Worm (Caenorhabditis elegans) whole organism, L4 larva: ENCODE data around the gene vps-41.

Experiments
- ZK546.5 ChIP-seq, 2 experiments: sonication (generic microtip); optimal IDR thresholded peaks; 2 replicates each; lab custom pipeline; 2017; ENCODE audit warnings: missing biosample characterization in 2 of 2, missing genetic modification characterization in 2 of 2
- jun-1 ChIP-seq: fragments of 150-350 bp; optimal IDR thresholded peaks from 2 replicates; lab custom pipeline; 2014; ENCODE audit warnings: missing biosample characterization, missing genetic modification reagents, missing genetic modification characterization
- nhr-237 ChIP-seq: sonication (generic microtip); optimal IDR thresholded peaks from 2 replicates; lab custom pipeline; 2017; ENCODE audit warnings: missing biosample characterization, missing genetic modification characterization
- skn-1 ChIP-seq: fragments of 150-350 bp; optimal IDR thresholded peaks from 2 replicates; lab custom pipeline; 2014; ENCODE audit warnings: missing biosample characterization, missing genetic modification characterization
- snpc-4 ChIP-seq: fragments of 150-350 bp; optimal IDR thresholded peaks from 2 replicates; lab custom pipeline; 2014; ENCODE audit warnings: missing biosample characterization, missing genetic modification characterization
- unc-62 ChIP-seq, 3 experiments: fragments of 150-350 bp in 1 of 3; sonication (generic microtip); optimal IDR thresholded peaks in 2 of 3; peaks in 1 of 3; 1 replicate in 1 of 3; 2 replicates in 2 of 3; lab custom pipeline; 2014 to 2017; ENCODE audit warnings: missing biosample characterization in 3 of 3, missing genetic modification characterization in 3 of 3, missing genetic modification reagents in 3 of 3, missing genotype in 1 of 3

- TF ChIP-seq snpc-4 (tag; lab: Kevin White, UChicago) (no peak), jun-1 (no peak), nhr-237 (no peak), skn-1 (tag; lab: Kevin White, UChicago) (no peak), unc-62 (GFP tag; optimal IDR thresholded peaks at IDR 0.05 in 1 of 2; lab: Kevin White, UChicago) (peak in 1 of 2 experiments; percentile 32), unc-62 (tag; optimal IDR thresholded peaks at IDR 0.05; lab: Kevin White, UChicago) (no peak), ZK546.5 (tag; optimal IDR thresholded peaks at IDR 0.05; lab: Kevin White, UChicago) (no peak)
Measured at ce11 chrX:5276772-5277171, 6.9 kb upstream of the vps-41 start.
